Worm (Caenorhabditis elegans): ENCODE measurements around the gene scl-5.

- no peak for TF ChIP-seq ref-1 (GFP tag; conservative IDR thresholded peaks at IDR 0.05)
- no peak for TF ChIP-seq flt-1 (GFP tag; IDR thresholded peaks at IDR 0.05)
- TF ChIP-seq T22C8.4 (GFP tag; IDR thresholded peaks at IDR 0.05): no peak
- no peak for TF ChIP-seq cog-1 (tag; optimal IDR thresholded peaks at IDR 0.05)
- no peak for TF ChIP-seq tab-1 (GFP tag; IDR thresholded peaks at IDR 0.05)
These were observed 49.2 kb downstream of the scl-5 start, which contains the start of gene best-2 for ce11 chrIV:13112982-13113381.
